Worm (Caenorhabditis elegans) whole organism, L4 larva: ENCODE results near the gene slc-25A10.

ENCODE experiments used
- ama-1 ChIP-seq: fragments of 150-350 bp; optimal IDR thresholded peaks from 2 replicates; lab custom pipeline; 2014; ENCODE audit warnings: inconsistent platforms, mixed read lengths
- ceh-82 ChIP-seq: sonication (generic microtip); optimal IDR thresholded peaks from 2 replicates; lab custom pipeline; 2017; ENCODE audit warnings: missing biosample characterization, missing genetic modification characterization
- ces-1 ChIP-seq: fragments of 150-350 bp; sonication (generic microtip); optimal IDR thresholded peaks from 4 replicates; lab custom pipeline; 2014; ENCODE audit warnings: missing biosample characterization, missing genetic modification reagents, missing genetic modification characterization
- cey-2 ChIP-seq: sonication (generic microtip); optimal IDR thresholded peaks from 3 replicates; lab custom pipeline; 2017; ENCODE audit warnings: missing genetic modification characterization, mild to moderate bottlenecking, missing compliant biosample characterization, antibody characterized with exemption, borderline replicate concordance; ENCODE audit not compliant: insufficient read depth
- ctbp-1 ChIP-seq: fragments of 200-800 bp; sonication (Bioruptor generic); IDR thresholded peaks from 2 replicates; pipeline ENCODE4 v1.3.6; 2022; ENCODE audit warnings: missing genetic modification reagents, missing genetic modification characterization, missing compliant biosample characterization
- egl-27 ChIP-seq: sonication (generic microtip); optimal IDR thresholded peaks from 3 replicates; lab custom pipeline; 2017; ENCODE audit warnings: missing biosample characterization, missing genetic modification reagents, missing genetic modification characterization
- lin-15B ChIP-seq: fragments of 150-350 bp; sonication (generic microtip); optimal IDR thresholded peaks from 3 replicates; lab custom pipeline; 2014; ENCODE audit warnings: missing biosample characterization, missing genetic modification characterization
- mep-1 ChIP-seq: fragments of 150-350 bp; sonication (generic microtip); optimal IDR thresholded peaks from 3 replicates; lab custom pipeline; 2014; ENCODE audit warnings: missing biosample characterization, missing genetic modification characterization
- pha-4 ChIP-seq, 2 experiments: fragments of 150-350 bp in 1 of 2; fragments of 200-800 bp in 1 of 2; sonication (Bioruptor generic) in 1 of 2; IDR thresholded peaks in 1 of 2; optimal IDR thresholded peaks in 1 of 2; 2 replicates each; pipeline versions ENCODE4 v1.3.6 to Lab custom; 2014 to 2022; ENCODE audit warnings: missing genetic modification characterization in 2 of 2, missing genetic modification reagents in 2 of 2, missing biosample characterization in 1 of 2, missing compliant biosample characterization in 1 of 2
- skn-1 ChIP-seq: fragments of 150-350 bp; optimal IDR thresholded peaks from 2 replicates; lab custom pipeline; 2014; ENCODE audit warnings: missing biosample characterization, missing genetic modification characterization
- unc-130 ChIP-seq: sonication (generic microtip); optimal IDR thresholded peaks from 2 replicates; lab custom pipeline; 2016; ENCODE audit warnings: missing genetic modification reagents, missing genetic modification characterization, missing compliant biosample characterization
- unc-39 ChIP-seq: sonication (generic microtip); optimal IDR thresholded peaks from 2 replicates; lab custom pipeline; 2017; ENCODE audit warnings: missing biosample characterization, missing genetic modification characterization

ce11 chrX:6743853-6744346 is 18.4 kb upstream of the slc-25A10 start:
- TF ChIP-seq skn-1 (tag; lab: Kevin White, UChicago) (no peak), ama-1 (lab: Kevin White, UChicago) (peak; percentile 96), ctbp-1 (peak; percentile 47; the same call in 1 of the 2 replicates), mep-1 (peak; percentile 97), ces-1 (GFP tag; lab: Kevin White, UChicago) (no peak), ceh-82 (tag; lab: Kevin White, UChicago) (no peak), lin-15B (tag; lab: Kevin White, UChicago) (no peak), unc-130 (GFP tag; lab: Kevin White, UChicago) (no peak), unc-39 (no peak), cey-2 (tag; lab: Kevin White, UChicago) (peak; percentile 93), egl-27 (tag; lab: Kevin White, UChicago) (no peak), pha-4 (GFP tag; IDR thresholded peaks at IDR 0.05; lab: Robert Waterston, UW) (peak; percentile 91), pha-4 (tag; optimal IDR thresholded peaks at IDR 0.05; lab: Kevin White, UChicago) (peak; percentile 64)
